Worm (Caenorhabditis elegans) whole organism, mixed stage, embryonic: Measurements from ENCODE around the gene sma-6.

ENCODE experiments used
- ceh-39 ChIP-seq: fragments of 150-350 bp; optimal IDR thresholded peaks from 2 replicates; lab custom pipeline; 2014; ENCODE audit warnings: missing biosample characterization, missing genetic modification characterization
- ceh-83 ChIP-seq: fragments of 200-800 bp; sonication (Bioruptor generic); optimal IDR thresholded peaks from 2 replicates; lab custom pipeline; 2018; ENCODE audit warnings: mild to moderate bottlenecking, missing genetic modification characterization, missing compliant biosample characterization
- ces-1 ChIP-seq: fragments of 150-350 bp; optimal IDR thresholded peaks from 2 replicates; lab custom pipeline; 2014; ENCODE audit warnings: missing biosample characterization, missing genetic modification reagents, missing genetic modification characterization
- elt-1 ChIP-seq: sonication (generic microtip); optimal IDR thresholded peaks from 2 replicates; lab custom pipeline; 2017; ENCODE audit warnings: missing genetic modification characterization, mild to moderate bottlenecking, missing compliant biosample characterization, antibody characterized with exemption, moderate library complexity, borderline replicate concordance; ENCODE audit not compliant: insufficient read depth
- elt-3 ChIP-seq: fragments of 150-350 bp; optimal IDR thresholded peaks from 2 replicates; lab custom pipeline; 2014; ENCODE audit warnings: missing biosample characterization, missing genetic modification characterization
- nhr-237 ChIP-seq: fragments of 150-350 bp; optimal IDR thresholded peaks from 2 replicates; lab custom pipeline; 2014; ENCODE audit warnings: missing biosample characterization, missing genetic modification characterization
- nhr-76 ChIP-seq: sonication (generic microtip); optimal IDR thresholded peaks from 2 replicates; lab custom pipeline; 2017; ENCODE audit warnings: missing biosample characterization, missing genetic modification characterization
- unc-39 ChIP-seq: fragments of 150-350 bp; optimal IDR thresholded peaks from 2 replicates; lab custom pipeline; 2014; ENCODE audit warnings: missing biosample characterization, missing genetic modification characterization
- unc-62 ChIP-seq: fragments of 150-350 bp; optimal IDR thresholded peaks from 2 replicates; lab custom pipeline; 2014; ENCODE audit warnings: missing biosample characterization, missing genetic modification reagents, missing genetic modification characterization
- ztf-11 ChIP-seq: fragments of 150-350 bp; optimal IDR thresholded peaks from 2 replicates; lab custom pipeline; 2014; ENCODE audit warnings: missing biosample characterization, missing genetic modification characterization

DNA sequence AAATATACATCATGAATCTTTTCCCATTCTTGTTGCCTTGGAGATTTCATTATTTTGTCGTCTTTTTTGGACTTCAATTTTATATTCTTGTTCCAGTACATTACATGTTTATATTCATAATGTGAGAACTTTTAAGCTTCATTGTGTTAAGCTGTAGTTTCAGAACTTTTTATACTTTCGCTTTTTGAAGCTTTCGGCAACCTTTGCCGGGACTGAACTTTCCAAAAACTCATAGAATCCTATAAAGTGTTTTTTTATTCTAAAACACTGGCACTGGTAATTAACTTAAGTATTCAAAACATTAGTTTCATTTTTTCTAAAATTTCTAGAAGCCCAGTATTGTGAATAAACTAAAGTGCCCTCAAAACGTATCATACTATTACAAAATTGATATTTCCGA is 1.3 kb upstream of the sma-6 start, which contains the start of gene C32D5.4:
- TF ChIP-seq nhr-76 (no peak), nhr-237 (tag; lab: Kevin White, UChicago) (no peak), unc-62 (GFP tag; lab: Kevin White, UChicago) (no peak), ztf-11 (tag; lab: Kevin White, UChicago) (no peak), ceh-83 (GFP tag; lab: Kevin White, UChicago) (no peak), ceh-39 (tag; lab: Kevin White, UChicago) (no peak), unc-39 (no peak), ces-1 (no peak), elt-3 (no peak), elt-1 (tag; lab: Kevin White, UChicago) (no peak)
